Fruit fly (Drosophila melanogaster) whole organism, prepupa: ENCODE results near the gene smg.

Experiments used
- CG10631 ChIP-seq: fragments of 200-800 bp; sonication (Bioruptor generic); optimal IDR thresholded peaks from 2 replicates; lab custom pipeline; 2016; ENCODE audit warnings: missing biosample characterization, missing genetic modification characterization
- CG10669 ChIP-seq: fragments of 200-800 bp; sonication (Bioruptor generic); optimal IDR thresholded peaks from 3 replicates; lab custom pipeline; 2018; ENCODE audit warnings: missing biosample characterization, mild to moderate bottlenecking, missing genetic modification characterization, moderate library complexity
- CG11294 ChIP-seq: fragments of 200-800 bp; sonication (Bioruptor generic); IDR thresholded peaks from 2 replicates; pipeline ENCODE4 v1.3.6; 2022; ENCODE audit warnings: missing biosample characterization, missing genetic modification characterization
- CG11902 ChIP-seq: fragments of 200-800 bp; sonication (Bioruptor generic); optimal IDR thresholded peaks from 3 replicates; lab custom pipeline; 2016; ENCODE audit warnings: missing biosample characterization, missing genetic modification characterization
- CG15336 ChIP-seq: fragments of 200-800 bp; sonication (Bioruptor generic); IDR thresholded peaks from 2 replicates; pipeline ENCODE4 v1.3.6; 2022; ENCODE audit warnings: missing biosample characterization, missing genetic modification characterization
- CG3032 ChIP-seq: fragments of 200-800 bp; optimal IDR thresholded peaks from 2 replicates; lab custom pipeline; 2019; ENCODE audit warnings: missing biosample characterization, mild to moderate bottlenecking, missing genetic modification characterization, moderate library complexity
- CG31627 ChIP-seq: fragments of 200-800 bp; sonication (Bioruptor generic); optimal IDR thresholded peaks from 3 replicates; lab custom pipeline; 2016; ENCODE audit warnings: missing biosample characterization, missing genetic modification characterization
- CG32006 ChIP-seq: fragments of 200-800 bp; sonication (Bioruptor generic); optimal IDR thresholded peaks from 3 replicates; lab custom pipeline; 2017; ENCODE audit warnings: missing biosample characterization, mild to moderate bottlenecking, missing genetic modification characterization
- CG3919 ChIP-seq: fragments of 200-800 bp; sonication (Bioruptor generic); optimal IDR thresholded peaks from 3 replicates; lab custom pipeline; 2016; ENCODE audit warnings: missing biosample characterization, missing genetic modification characterization
- CG4318 ChIP-seq: fragments of 200-800 bp; sonication (Bioruptor generic); optimal IDR thresholded peaks from 3 replicates; lab custom pipeline; 2017; ENCODE audit warnings: missing biosample characterization, mild to moderate bottlenecking, missing genetic modification characterization
- CG6163 ChIP-seq: fragments of 200-800 bp; sonication (Bioruptor generic); IDR thresholded peaks from 3 replicates; pipeline ENCODE4 v1.3.6; 2022; ENCODE audit warnings: missing biosample characterization, missing genetic modification characterization
- CG6276 ChIP-seq: fragments of 200-800 bp; sonication (Bioruptor generic); optimal IDR thresholded peaks from 2 replicates; lab custom pipeline; 2017; ENCODE audit warnings: missing biosample characterization, mild to moderate bottlenecking, missing genetic modification characterization
- CG6808 ChIP-seq: fragments of 200-800 bp; sonication (Bioruptor generic); optimal IDR thresholded peaks from 3 replicates; lab custom pipeline; 2017; ENCODE audit warnings: missing biosample characterization, missing genetic modification characterization, mild to moderate bottlenecking, moderate library complexity, missing genetic modification reagents
- Eip75B ChIP-seq: fragments of 200-800 bp; sonication (Bioruptor generic); optimal IDR thresholded peaks from 3 replicates; lab custom pipeline; 2016; ENCODE audit warnings: missing biosample characterization, missing genetic modification characterization
- Eip78C ChIP-seq: fragments of 200-800 bp; sonication (Bioruptor generic); peaks from one replicate; lab custom pipeline; 2016; ENCODE audit warnings: missing biosample characterization, missing genetic modification characterization
- Eip93F ChIP-seq: fragments of 200-800 bp; sonication (Bioruptor generic); optimal IDR thresholded peaks from 2 replicates; lab custom pipeline; 2016; ENCODE audit warnings: missing biosample characterization, mild to moderate bottlenecking, missing genetic modification characterization
- Ets21C ChIP-seq: fragments of 200-800 bp; sonication (Bioruptor generic); optimal IDR thresholded peaks from 3 replicates; lab custom pipeline; 2016; ENCODE audit warnings: missing biosample characterization, missing genetic modification characterization
- Ets96B ChIP-seq: fragments of 200-800 bp; optimal IDR thresholded peaks from 2 replicates; lab custom pipeline; 2019; ENCODE audit warnings: missing biosample characterization, mild to moderate bottlenecking, missing genetic modification characterization, moderate library complexity
- Hr39 ChIP-seq: fragments of 200-800 bp; sonication (Bioruptor generic); optimal IDR thresholded peaks from 2 replicates; lab custom pipeline; 2016; ENCODE audit warnings: missing biosample characterization, missing genetic modification characterization
- Lpt ChIP-seq: fragments of 200-800 bp; sonication (Bioruptor generic); optimal IDR thresholded peaks from 3 replicates; lab custom pipeline; 2016; ENCODE audit warnings: missing biosample characterization, missing genetic modification characterization
- Met ChIP-seq: fragments of 200-800 bp; sonication (Bioruptor generic); optimal IDR thresholded peaks from 3 replicates; lab custom pipeline; 2016; ENCODE audit warnings: missing biosample characterization, missing genetic modification characterization
- OdsH ChIP-seq: fragments of 200-800 bp; sonication (Bioruptor generic); optimal IDR thresholded peaks from 3 replicates; lab custom pipeline; 2016; ENCODE audit warnings: missing biosample characterization, missing genetic modification characterization
- Smox ChIP-seq: fragments of 200-800 bp; sonication (Bioruptor generic); optimal IDR thresholded peaks from 3 replicates; lab custom pipeline; 2016; ENCODE audit warnings: missing biosample characterization, missing genetic modification characterization
- Sox102F ChIP-seq: fragments of 200-800 bp; sonication (Bioruptor generic); optimal IDR thresholded peaks from 2 replicates; lab custom pipeline; 2016; ENCODE audit warnings: missing biosample characterization, mild to moderate bottlenecking, missing genetic modification characterization
- Sox14 ChIP-seq: fragments of 200-800 bp; sonication (Bioruptor generic); optimal IDR thresholded peaks from 3 replicates; lab custom pipeline; 2016; ENCODE audit warnings: missing biosample characterization, missing genetic modification characterization
- Sox15 ChIP-seq: fragments of 200-800 bp; sonication (Bioruptor generic); optimal IDR thresholded peaks from 3 replicates; lab custom pipeline; 2016; ENCODE audit warnings: missing biosample characterization, missing genetic modification characterization
- acj6 ChIP-seq: fragments of 200-800 bp; sonication (Bioruptor generic); optimal IDR thresholded peaks from 3 replicates; lab custom pipeline; 2016; ENCODE audit warnings: missing biosample characterization, missing genetic modification characterization
- cyc ChIP-seq: fragments of 200-800 bp; sonication (Bioruptor generic); optimal IDR thresholded peaks from 3 replicates; lab custom pipeline; 2016; ENCODE audit warnings: missing biosample characterization, missing genetic modification characterization
- dsx ChIP-seq: fragments of 200-800 bp; optimal IDR thresholded peaks from 3 replicates; lab custom pipeline; 2019; ENCODE audit warnings: missing biosample characterization, mild to moderate bottlenecking, missing genetic modification characterization, moderate library complexity; ENCODE audit not compliant: poor library complexity, severe bottlenecking
- eg ChIP-seq: fragments of 200-800 bp; sonication (Bioruptor generic); IDR thresholded peaks from 3 replicates; pipeline ENCODE4 v1.3.6; 2022; ENCODE audit warnings: missing biosample characterization, missing genetic modification characterization
- esn ChIP-seq: fragments of 200-800 bp; sonication (Bioruptor generic); optimal IDR thresholded peaks from 2 replicates; lab custom pipeline; 2016; ENCODE audit warnings: missing biosample characterization, mild to moderate bottlenecking, missing genetic modification characterization, moderate library complexity
- fd59A ChIP-seq: fragments of 200-800 bp; sonication (Bioruptor generic); optimal IDR thresholded peaks from 2 replicates; lab custom pipeline; 2017; ENCODE audit warnings: missing biosample characterization, mild to moderate bottlenecking, missing genetic modification characterization, missing genetic modification reagents
- fd85E ChIP-seq: fragments of 200-800 bp; sonication (Bioruptor generic); optimal IDR thresholded peaks from 3 replicates; lab custom pipeline; 2016; ENCODE audit warnings: missing biosample characterization, missing genetic modification characterization
- fkh ChIP-seq: fragments of 200-800 bp; sonication (Bioruptor generic); optimal IDR thresholded peaks from 3 replicates; lab custom pipeline; 2017; ENCODE audit warnings: missing biosample characterization, mild to moderate bottlenecking, missing genetic modification characterization, moderate library complexity
- lz ChIP-seq: fragments of 200-800 bp; sonication (Bioruptor generic); optimal IDR thresholded peaks from 3 replicates; lab custom pipeline; 2016; ENCODE audit warnings: missing biosample characterization, missing genetic modification characterization
- net ChIP-seq: fragments of 200-800 bp; sonication (Bioruptor generic); optimal IDR thresholded peaks from 3 replicates; lab custom pipeline; 2016; ENCODE audit warnings: missing biosample characterization, missing genetic modification characterization
- pdm3 ChIP-seq: fragments of 200-800 bp; sonication (Bioruptor generic); optimal IDR thresholded peaks from 3 replicates; lab custom pipeline; 2016; ENCODE audit warnings: missing biosample characterization, missing genetic modification characterization
- spab ChIP-seq: fragments of 200-800 bp; sonication (Bioruptor generic); optimal IDR thresholded peaks from 2 replicates; lab custom pipeline; 2017; ENCODE audit warnings: missing biosample characterization, mild to moderate bottlenecking, missing genetic modification characterization, missing genetic modification reagents
- ss ChIP-seq, 2 experiments: fragments of 200-800 bp; sonication (Bioruptor generic); optimal IDR thresholded peaks; 2 replicates in 1 of 2; 3 replicates in 1 of 2; lab custom pipeline; 2017 to 2018; ENCODE audit warnings: mild to moderate bottlenecking in 2 of 2, missing biosample characterization in 2 of 2, missing genetic modification characterization in 2 of 2, moderate library complexity in 1 of 2
- svp ChIP-seq: fragments of 200-800 bp; sonication (Bioruptor generic); peaks from one replicate; lab custom pipeline; 2016; ENCODE audit warnings: missing biosample characterization, missing genetic modification characterization

The smg gene

DNA sequence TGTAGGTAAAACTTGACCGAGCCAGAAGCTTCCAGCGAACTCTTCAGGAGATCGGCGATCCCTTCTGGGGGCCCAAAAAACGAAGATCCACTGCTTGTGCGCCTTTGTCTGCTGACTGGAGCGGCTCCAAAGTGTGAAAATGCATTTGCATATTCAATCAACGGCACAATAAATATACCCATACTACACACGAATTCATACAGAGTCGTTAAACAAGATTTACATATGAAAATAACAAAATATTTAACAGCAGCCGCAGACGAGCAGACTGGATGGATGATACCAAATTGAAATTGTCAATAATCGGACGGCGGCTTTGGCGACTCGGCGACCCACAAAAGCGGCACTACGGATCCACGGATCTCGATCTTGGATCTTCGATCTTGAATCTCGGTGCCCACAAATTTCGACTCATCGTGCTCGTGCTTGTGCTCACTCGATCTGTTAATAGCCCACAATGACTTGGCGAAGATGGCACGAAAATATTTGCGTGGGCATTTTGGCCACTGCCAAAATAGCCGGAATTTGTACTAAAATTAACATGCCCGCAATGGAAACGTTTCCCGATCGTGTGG lies 29.4 kb upstream of the smg start:
- TF ChIP-seq fd85E (no peak), Lpt (GFP tag; lab: Kevin White, UChicago) (no peak), fkh (peak; percentile 40)

DNA sequence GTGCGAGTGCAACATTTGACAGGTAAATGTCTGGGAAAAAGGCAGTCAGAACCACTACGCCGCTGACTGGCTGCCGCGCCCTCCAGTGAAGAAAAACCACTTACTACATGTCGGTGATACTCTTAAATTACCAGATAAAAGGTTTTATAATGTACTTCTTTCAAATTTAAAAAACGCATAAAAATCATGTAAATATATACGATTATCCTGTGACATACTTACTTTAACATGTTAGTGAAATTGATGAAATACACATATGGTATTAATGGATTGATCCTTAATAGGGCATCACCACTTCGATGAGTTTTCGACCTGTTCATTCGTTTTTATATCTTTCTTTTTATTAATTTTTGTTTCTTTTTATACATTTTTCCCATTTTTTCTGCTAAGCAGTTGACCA lies 28.8 kb upstream of the smg start:
- TF ChIP-seq pdm3 = no peak
- TF ChIP-seq Sox14 (GFP tag; lab: Kevin White, UChicago) = no peak
- no peak for TF ChIP-seq Eip93F (GFP tag; lab: Kevin White, UChicago)
- TF ChIP-seq net (GFP tag; lab: Kevin White, UChicago) = no peak
- TF ChIP-seq CG3032 (tag; lab: Kevin White, UChicago) = no peak
- TF ChIP-seq Eip78C = peak; percentile 28
- peak; percentile 46 for TF ChIP-seq svp
- peak; percentile 10 for TF ChIP-seq Sox102F (GFP tag; lab: Kevin White, UChicago)
- TF ChIP-seq lz (GFP tag; lab: Kevin White, UChicago) = no peak
- peak; percentile 7 for TF ChIP-seq esn (GFP tag; lab: Kevin White, UChicago)
- TF ChIP-seq CG6808 (GFP tag; lab: Kevin White, UChicago) = no peak
- TF ChIP-seq cyc (GFP tag; lab: Kevin White, UChicago) = no peak
- TF ChIP-seq spab = no peak
- no peak for TF ChIP-seq eg
- no peak for TF ChIP-seq CG11294 (GFP tag; lab: Robert Waterston, UW)
- TF ChIP-seq CG11902 (GFP tag; lab: Kevin White, UChicago) = no peak
- TF ChIP-seq CG3919 (GFP tag; lab: Kevin White, UChicago) = no peak
- TF ChIP-seq Met = no peak
- TF ChIP-seq Ets21C = no peak
- no peak for TF ChIP-seq fd59A (GFP tag; lab: Kevin White, UChicago)

DNA sequence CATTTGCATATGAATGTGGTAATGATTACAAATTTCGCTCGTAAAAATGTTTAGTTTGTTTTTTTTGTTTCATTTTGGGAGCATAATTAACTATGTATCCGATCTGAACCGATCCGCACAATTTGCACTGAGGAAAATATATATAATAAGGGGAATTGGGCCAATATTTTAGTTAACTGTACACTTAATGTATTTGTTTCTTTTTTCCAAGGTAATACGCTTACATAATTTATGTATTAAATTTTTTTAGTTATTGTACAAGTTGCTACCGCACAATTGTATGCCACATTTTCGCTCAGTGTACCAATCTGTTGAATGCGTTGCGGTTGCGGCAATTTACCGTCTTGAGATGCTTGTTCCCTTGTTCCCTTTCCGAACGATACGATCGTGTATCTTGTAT lies 27.9 kb upstream of the smg start:
- peak; percentile 8 for TF ChIP-seq acj6
- TF ChIP-seq CG6276 (GFP tag; lab: Kevin White, UChicago) = no peak
- TF ChIP-seq CG4318 (GFP tag; lab: Kevin White, UChicago) = no peak
- peak; percentile 22 for TF ChIP-seq OdsH (GFP tag; lab: Kevin White, UChicago)
- peak; percentile 33 for TF ChIP-seq CG3919 (GFP tag; lab: Kevin White, UChicago)
- TF ChIP-seq CG31627 (GFP tag; lab: Kevin White, UChicago) = no peak
- TF ChIP-seq Hr39 = no peak
- TF ChIP-seq net (GFP tag; lab: Kevin White, UChicago) = no peak
- peak; percentile 82 for TF ChIP-seq Eip78C
- no peak for TF ChIP-seq CG15336 (GFP tag; lab: Robert Waterston, UW)
- peak; percentile 11 for TF ChIP-seq CG10669 (GFP tag; lab: Kevin White, UChicago)
- peak; percentile 55; the same call in 2 of the 3 replicates for TF ChIP-seq CG6163 (GFP tag; lab: Robert Waterston, UW)
- no peak for TF ChIP-seq Smox (GFP tag; lab: Kevin White, UChicago)
- peak; percentile 4 for TF ChIP-seq CG32006 (GFP tag; lab: Kevin White, UChicago)
- TF ChIP-seq CG3032 (tag; lab: Kevin White, UChicago) = peak; percentile 10
- peak; percentile 15 for TF ChIP-seq Ets96B
- TF ChIP-seq ss (GFP tag; optimal IDR thresholded peaks at IDR 0.05; lab: Kevin White, UChicago) = peak in 1 of 2 experiments; percentile 31
- peak; percentile 5 for TF ChIP-seq dsx
- peak; percentile 11 for TF ChIP-seq CG10631 (GFP tag; lab: Kevin White, UChicago)
- TF ChIP-seq Sox15 (GFP tag; lab: Kevin White, UChicago) = no peak
- peak; percentile 13 for TF ChIP-seq Eip75B
- peak; percentile 16 for TF ChIP-seq pdm3
- TF ChIP-seq, all 60 proteins: peak for 14
